Worm (Caenorhabditis elegans) whole organism, L4/young adult: Measurements from ENCODE around the gene srh-141.

ENCODE experiments used
- dao-5 ChIP-seq: sonication (generic microtip); optimal IDR thresholded peaks from 2 replicates; lab custom pipeline; 2016; ENCODE audit warnings: missing genotype, missing genetic modification characterization, moderate library complexity, missing compliant biosample characterization
- him-1 ChIP-seq: sonication (generic microtip); optimal IDR thresholded peaks from 2 replicates; lab custom pipeline; 2016; ENCODE audit warnings: missing genotype, missing genetic modification reagents, missing genetic modification characterization, missing compliant biosample characterization

DNA sequence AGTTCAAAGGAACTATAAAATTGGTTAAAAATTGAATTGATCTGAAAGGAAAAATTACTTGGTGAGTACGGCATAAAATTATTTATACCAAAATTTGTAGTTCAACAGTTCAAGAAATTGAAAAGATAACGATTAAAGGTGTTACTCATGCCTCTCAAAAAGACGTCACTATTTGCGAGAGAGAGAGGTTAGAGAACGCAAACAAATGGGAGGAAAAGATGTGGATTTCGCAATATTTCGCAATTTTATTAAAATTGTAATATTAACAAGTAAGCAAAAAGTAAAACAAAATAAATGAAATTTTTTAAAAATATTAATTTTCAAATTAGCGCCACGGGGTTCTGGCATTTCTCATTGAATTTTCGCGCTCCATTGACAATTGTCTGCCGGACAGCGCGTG, 48.6 kb upstream of the srh-141 start, which contains the start of gene F13A7.11:
- TF ChIP-seq him-1 (tag; lab: Kevin White, UChicago) (no peak), dao-5 (tag; lab: Kevin White, UChicago) (no peak)
